Worm (Caenorhabditis elegans): ENCODE results near the gene Y6D1A.1.

DNA sequence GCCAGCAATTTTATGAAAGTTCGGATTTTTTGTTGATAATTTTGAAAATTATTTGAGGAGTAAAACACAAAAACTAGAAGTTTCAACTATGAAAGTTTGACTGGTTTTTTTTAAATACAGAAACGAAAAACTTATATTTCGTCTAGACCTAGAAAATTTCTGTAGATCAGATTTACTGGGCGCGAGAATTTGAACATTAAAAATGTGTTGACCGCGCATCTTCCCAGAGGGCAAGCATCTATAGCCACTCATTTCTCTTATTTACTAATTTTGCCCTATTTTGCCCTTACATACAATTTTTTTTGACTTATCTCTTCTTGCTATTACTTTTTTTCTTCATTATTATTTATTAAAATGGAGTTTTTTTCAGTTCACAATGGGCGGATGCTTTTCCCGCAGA is 14.4 kb downstream of the Y6D1A.1 start, which contains the start of gene F43G6.10:
- no peak for TF ChIP-seq tra-1 (GFP tag; IDR thresholded peaks at IDR 0.05)
- no peak for TF ChIP-seq unc-62 (GFP tag; optimal IDR thresholded peaks at IDR 0.05 in 1 of 2)
- no peak for TF ChIP-seq unc-62 (tag; optimal IDR thresholded peaks at IDR 0.05)
- TF ChIP-seq duxl-1 (tag; optimal IDR thresholded peaks at IDR 0.05; ENCODE audit: poor library complexity): no peak
- no peak for TF ChIP-seq ZK546.5 (tag; optimal IDR thresholded peaks at IDR 0.05)
- TF ChIP-seq nhr-76 (tag; optimal IDR thresholded peaks at IDR 0.05): no peak
